Worm (Caenorhabditis elegans): ENCODE measurements around the gene lim-4.

DNA sequence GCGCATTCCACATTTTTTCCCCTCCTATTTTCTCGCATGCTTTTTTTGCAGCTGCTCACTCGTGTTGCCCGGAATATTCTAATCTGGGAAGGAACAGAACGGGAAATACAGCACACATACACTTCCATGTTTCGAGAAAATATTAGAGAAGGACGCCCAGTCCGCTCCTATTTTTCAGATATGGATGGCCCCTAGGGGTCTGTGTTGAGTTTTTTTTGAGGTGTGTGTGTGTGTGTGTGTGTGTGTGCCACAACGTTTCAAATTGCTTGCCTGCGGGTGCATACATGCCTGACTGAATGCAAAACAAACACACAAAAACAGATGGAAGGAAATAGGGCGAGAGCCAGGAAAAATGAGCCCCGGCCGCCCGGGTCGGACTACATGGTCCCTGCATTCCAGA, 51.7 kb downstream of the lim-4 start:
- TF ChIP-seq hnd-1 (tag; optimal IDR thresholded peaks at IDR 0.05), result no peak
- no peak for TF ChIP-seq ama-1 (optimal IDR thresholded peaks at IDR 0.05)
- no peak for TF ChIP-seq B0310.2 (tag; optimal IDR thresholded peaks at IDR 0.05)
